Fruit fly (Drosophila melanogaster): ENCODE data around the gene Ac76E.
A peak's percentile ranks its signal among the peaks of the same experiment; 100 is the strongest.

The Ac76E gene

dm6 chr3L:19968725-19969598, 29.9 kb downstream of the Ac76E start:
- no peak for TF ChIP-seq CG17801 (GFP tag; optimal IDR thresholded peaks at IDR 0.05; ENCODE audit: partially characterized antibody)

dm6 chr3L:19978088-19978487, 39.0 kb downstream of the Ac76E start:
- no peak for TF ChIP-seq CG17801 (GFP tag; optimal IDR thresholded peaks at IDR 0.05; ENCODE audit: partially characterized antibody)

- peak; percentile 2 for TF ChIP-seq CG17801 (GFP tag; optimal IDR thresholded peaks at IDR 0.05; ENCODE audit: partially characterized antibody)
Measured at dm6 chr3L:19979592-19979991, 40.5 kb downstream of the Ac76E start, which contains the start of gene CG14182. CG14182 (minus strand) TSS chr3L:19979812.

dm6 chr3L:19981385-19981784, 42.3 kb downstream of the Ac76E start, which contains the start of gene CG17732:
CG17732 (plus strand) TSS chr3L:19981685.
- TF ChIP-seq CG17801 (GFP tag; optimal IDR thresholded peaks at IDR 0.05; ENCODE audit: partially characterized antibody) = no peak

DNA sequence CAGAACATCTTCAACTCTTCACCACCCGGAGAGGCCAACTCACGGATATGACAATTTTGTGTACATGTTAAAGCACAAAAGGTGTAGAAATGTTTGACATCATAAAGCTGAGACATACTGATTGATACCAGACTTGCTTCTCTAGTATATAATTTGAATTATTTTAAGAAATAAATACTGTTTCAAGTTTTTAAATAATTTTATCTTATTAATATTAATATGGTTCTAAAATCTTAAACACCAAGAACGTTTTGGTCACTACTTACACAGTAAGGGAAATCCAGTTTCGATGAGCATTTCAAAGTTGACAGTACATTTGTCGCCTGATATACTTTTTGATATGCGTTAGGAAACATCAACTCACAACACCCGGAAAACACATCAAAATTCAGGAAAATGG, 46.7 kb downstream of the Ac76E start, which contains the start of the genes hale and schuy:
TSS of gene hale (minus strand) at position 101 of the 400 bp plus-strand sequence.
TSS of gene schuy (plus strand) at position 326 of the 400 bp plus-strand sequence.
- no peak for TF ChIP-seq CG17801 (GFP tag; optimal IDR thresholded peaks at IDR 0.05; ENCODE audit: partially characterized antibody)

DNA sequence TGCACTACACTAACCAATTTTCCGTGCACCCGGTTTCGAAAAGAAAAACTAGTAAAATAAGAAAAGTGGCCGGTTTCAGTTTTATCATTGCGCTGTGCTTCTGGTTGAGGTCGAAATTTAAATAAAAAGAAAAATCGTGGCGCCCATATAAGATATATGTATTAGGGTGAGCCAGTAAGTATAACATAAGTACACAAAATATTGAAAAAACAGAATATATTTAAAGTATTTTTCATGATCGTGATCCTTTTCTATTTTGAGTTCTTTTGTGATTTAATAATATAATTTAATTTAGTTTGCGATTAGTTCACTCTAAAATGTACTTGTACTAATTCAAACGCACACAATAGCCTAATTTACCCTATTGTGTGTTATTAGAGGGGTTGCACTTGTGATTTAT, 49.8 kb downstream of the Ac76E start, which contains the start of gene Csas:
TSS of gene Csas (minus strand) at position 101 of the 400 bp plus-strand sequence.
- no peak for TF ChIP-seq CG17801 (GFP tag; optimal IDR thresholded peaks at IDR 0.05; ENCODE audit: partially characterized antibody)

DNA sequence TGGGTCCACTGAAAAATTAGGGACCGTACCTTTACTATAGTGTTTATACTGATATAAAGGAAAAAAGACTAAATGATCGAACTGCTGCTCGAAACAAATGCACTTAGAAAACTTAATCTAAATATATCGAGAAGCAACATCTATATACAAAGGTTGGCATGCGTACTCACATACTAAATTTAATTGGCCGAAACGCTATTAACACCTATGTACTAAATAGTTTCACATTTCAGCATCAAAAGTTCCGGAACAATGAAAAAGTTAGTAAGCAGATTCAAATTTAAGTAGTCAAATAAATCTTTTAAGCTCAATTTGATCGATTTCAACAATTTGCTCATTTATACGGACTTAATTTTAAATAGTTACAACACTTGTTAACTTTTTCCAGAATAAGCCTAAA, 52.0 kb downstream of the Ac76E start, which contains the start of gene fln:
TSS of gene fln (minus strand) at position 101 of the 400 bp plus-strand sequence.
- no peak for TF ChIP-seq CG17801 (GFP tag; optimal IDR thresholded peaks at IDR 0.05; ENCODE audit: partially characterized antibody)

DNA sequence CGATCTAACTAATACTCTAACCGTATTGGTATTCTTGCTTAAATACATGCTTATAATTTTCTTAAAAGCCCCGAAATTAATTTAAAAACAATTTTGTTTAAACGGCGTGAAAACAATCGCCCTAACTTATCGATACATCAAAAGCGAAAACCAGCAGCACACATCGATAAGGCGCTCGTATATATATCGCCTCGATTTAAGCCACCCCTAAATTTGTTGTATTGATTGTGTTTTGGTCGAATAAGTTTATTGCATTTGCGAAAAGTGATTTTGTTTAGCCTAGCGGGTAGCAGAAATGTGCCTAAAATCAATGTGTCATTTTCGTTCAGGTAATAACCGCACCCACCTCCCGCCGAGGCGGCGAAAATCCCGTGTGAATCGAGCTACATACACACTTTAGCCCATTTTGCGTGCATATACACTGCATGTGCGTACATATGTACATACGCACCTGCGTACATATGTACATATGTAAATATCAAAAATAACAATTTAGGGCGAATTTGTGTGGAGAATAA, 52.7 kb downstream of the Ac76E start, which contains the start of the genes CG7646 and Nca:
TSS of gene CG7646 (plus strand) at position 174 of the 518 bp plus-strand sequence.
TSS of gene Nca (plus strand) at position 174 of the 518 bp plus-strand sequence.
- no peak for TF ChIP-seq CG17801 (GFP tag; optimal IDR thresholded peaks at IDR 0.05; ENCODE audit: partially characterized antibody)

DNA sequence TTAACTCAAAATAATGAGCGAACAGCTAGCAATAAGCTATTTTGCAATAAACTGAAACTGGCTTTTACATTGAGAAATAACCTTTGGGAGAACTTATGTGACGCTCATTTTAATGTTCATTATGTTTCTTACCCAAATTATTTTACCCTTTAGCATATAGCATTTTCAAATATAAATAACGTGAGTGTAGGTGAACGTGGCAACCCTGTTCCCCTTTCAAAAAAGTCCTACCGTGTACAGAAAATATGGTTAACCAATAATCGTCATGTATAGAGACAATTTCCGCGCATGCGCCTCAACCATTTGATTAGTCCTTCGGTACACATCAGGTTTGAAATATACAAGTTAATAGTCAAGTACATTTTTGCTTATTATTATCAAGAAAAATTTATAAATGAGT, 54.9 kb downstream of the Ac76E start:
- TF ChIP-seq CG17801 (GFP tag; optimal IDR thresholded peaks at IDR 0.05; ENCODE audit: partially characterized antibody) = no peak

DNA sequence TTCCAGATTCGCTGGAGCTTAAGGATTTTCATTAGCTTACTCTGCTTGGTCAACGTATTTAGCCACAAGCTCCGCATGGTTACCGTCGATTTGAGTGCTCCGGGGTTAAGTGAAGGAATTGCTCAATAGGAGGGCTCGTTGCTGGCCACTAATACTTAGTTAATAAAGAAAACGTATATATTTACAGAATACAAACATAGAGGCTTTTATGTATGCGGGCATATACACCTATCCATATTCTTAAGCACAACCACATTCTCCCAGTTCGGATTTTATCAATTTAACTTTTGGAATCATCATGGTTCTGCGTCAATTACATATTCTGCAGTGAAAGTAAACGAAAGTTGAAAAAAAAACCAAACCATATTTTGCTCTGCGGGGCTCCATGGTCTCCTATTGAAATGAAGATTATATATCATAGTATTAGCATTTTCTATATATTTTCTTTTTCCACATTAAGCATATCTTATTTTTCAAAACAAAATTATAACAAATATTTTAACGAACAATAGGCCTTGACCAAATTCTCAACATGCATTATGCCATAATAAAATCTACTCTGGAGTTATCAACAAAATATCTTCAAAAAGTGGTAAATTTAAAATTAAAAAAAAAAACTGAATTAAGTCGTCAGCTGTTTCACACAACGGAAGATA, 61.1 kb downstream of the Ac76E start, which contains the start of the genes Tom20 and Gabat:
TSS of gene Tom20 (plus strand) at position 564 of the 656 bp plus-strand sequence.
TSS of gene Gabat (minus strand) at position 606 of the 656 bp plus-strand sequence.
- TF ChIP-seq CG17801 (GFP tag; optimal IDR thresholded peaks at IDR 0.05; ENCODE audit: partially characterized antibody) = no peak

DNA sequence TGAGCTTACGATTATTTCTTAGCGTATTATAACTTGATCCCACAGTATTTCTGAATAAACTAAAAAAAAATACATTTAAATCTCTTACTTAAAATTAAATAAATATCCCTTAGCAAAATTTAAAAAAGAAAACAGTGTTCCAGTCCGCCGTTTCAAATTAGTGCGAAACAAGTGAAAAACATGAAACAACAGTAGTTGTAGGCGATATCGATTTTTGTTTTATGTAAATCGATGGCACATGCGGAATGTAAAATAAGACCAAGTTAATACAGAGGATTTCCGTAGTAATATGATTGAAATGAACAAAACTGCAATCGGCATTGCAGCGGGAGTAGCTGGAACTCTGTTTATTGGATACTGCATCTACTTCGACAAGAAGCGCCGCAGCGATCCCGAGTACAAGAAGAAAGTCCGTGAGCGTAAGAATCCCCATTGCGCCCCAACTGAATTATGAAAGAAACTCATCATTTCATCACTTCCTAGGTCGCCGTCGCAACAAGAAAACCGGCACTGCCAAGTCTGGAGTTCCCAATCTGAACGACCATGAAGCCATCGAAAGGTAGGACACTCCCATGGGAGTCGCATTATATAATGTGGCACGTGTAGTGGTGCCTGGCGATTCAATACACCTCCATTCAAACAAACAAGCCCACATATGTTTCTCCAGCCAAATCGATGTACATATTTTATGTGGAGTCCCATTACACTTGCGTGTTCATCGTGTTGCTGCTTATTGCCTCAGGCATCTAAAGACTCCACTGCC, 62.0 kb downstream of the Ac76E start:
- no peak for TF ChIP-seq CG17801 (GFP tag; optimal IDR thresholded peaks at IDR 0.05; ENCODE audit: partially characterized antibody)

DNA sequence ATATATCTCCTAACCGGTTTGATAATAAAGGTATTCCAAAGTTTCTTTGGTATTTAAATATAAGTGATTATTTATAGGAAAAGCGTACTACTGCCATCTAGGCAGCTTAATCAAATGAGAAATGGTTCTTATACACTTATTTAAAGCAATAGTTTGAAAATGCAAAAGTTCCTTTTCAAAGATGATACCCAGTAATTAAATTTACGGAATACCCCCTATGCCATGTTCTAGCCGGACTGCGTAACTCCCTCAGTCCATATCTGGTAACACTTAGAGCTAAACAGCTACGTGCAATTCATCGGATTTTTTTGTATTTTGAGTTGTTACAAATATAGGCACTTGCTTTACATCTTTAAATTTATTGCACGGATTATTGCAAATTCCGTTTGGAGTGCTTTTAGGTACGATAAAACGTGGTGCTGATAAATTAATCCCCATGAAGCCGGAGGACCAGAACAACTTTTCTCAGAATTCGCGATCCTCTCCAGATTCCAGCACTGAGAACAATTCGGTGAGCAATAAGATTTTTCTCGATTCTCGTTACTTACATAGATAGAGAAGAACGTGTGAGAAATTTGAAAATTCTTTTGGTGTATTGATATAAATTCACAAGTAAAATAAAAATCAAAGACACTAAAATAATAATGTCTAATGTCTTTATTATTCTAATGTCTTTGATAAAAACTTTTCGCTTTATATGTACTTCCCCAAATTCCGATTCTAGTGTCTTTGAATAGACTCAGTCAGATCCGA, 63.6 kb downstream of the Ac76E start, which contains the start of gene CG7668:
TSS of gene CG7668 (plus strand) at position 255 of the 753 bp plus-strand sequence.
- peak; percentile 82 for TF ChIP-seq CG17801 (GFP tag; optimal IDR thresholded peaks at IDR 0.05; ENCODE audit: partially characterized antibody)

- TF ChIP-seq CG17801 (GFP tag; optimal IDR thresholded peaks at IDR 0.05; ENCODE audit: partially characterized antibody) = no peak
Measured at dm6 chr3L:20003235-20003493, 64.1 kb downstream of the Ac76E start.

dm6 chr3L:20004442-20004869, 65.4 kb downstream of the Ac76E start:
- no peak for TF ChIP-seq CG17801 (GFP tag; optimal IDR thresholded peaks at IDR 0.05; ENCODE audit: partially characterized antibody)

Measured in ovary, adult (tissue).